Fruit fly (Drosophila melanogaster) whole organism, prepupa: Measurements from ENCODE around the gene gNacalpha.

ENCODE experiments used
- Blimp-1 ChIP-seq: fragments of 200-800 bp; sonication (Bioruptor generic); optimal IDR thresholded peaks from 3 replicates; lab custom pipeline; 2017; ENCODE audit warnings: missing biosample characterization, missing genetic modification characterization, mild to moderate bottlenecking, moderate library complexity, missing genetic modification reagents
- CG10631 ChIP-seq: fragments of 200-800 bp; sonication (Bioruptor generic); optimal IDR thresholded peaks from 2 replicates; lab custom pipeline; 2016; ENCODE audit warnings: missing biosample characterization, missing genetic modification characterization
- CG10669 ChIP-seq: fragments of 200-800 bp; sonication (Bioruptor generic); optimal IDR thresholded peaks from 3 replicates; lab custom pipeline; 2018; ENCODE audit warnings: missing biosample characterization, mild to moderate bottlenecking, missing genetic modification characterization, moderate library complexity
- CG11294 ChIP-seq: fragments of 200-800 bp; sonication (Bioruptor generic); IDR thresholded peaks from 2 replicates; pipeline ENCODE4 v1.3.6; 2022; ENCODE audit warnings: missing biosample characterization, missing genetic modification characterization
- CG11902 ChIP-seq: fragments of 200-800 bp; sonication (Bioruptor generic); optimal IDR thresholded peaks from 3 replicates; lab custom pipeline; 2016; ENCODE audit warnings: missing biosample characterization, missing genetic modification characterization
- CG15336 ChIP-seq: fragments of 200-800 bp; sonication (Bioruptor generic); IDR thresholded peaks from 2 replicates; pipeline ENCODE4 v1.3.6; 2022; ENCODE audit warnings: missing biosample characterization, missing genetic modification characterization
- CG1621 ChIP-seq: fragments of 200-800 bp; sonication (Bioruptor generic); optimal IDR thresholded peaks from 3 replicates; lab custom pipeline; 2018; ENCODE audit warnings: missing biosample characterization, mild to moderate bottlenecking, missing genetic modification characterization
- CG16779 ChIP-seq: fragments of 200-800 bp; sonication (Bioruptor generic); optimal IDR thresholded peaks from 3 replicates; lab custom pipeline; 2017; ENCODE audit warnings: missing biosample characterization, mild to moderate bottlenecking, missing genetic modification characterization
- CG3032 ChIP-seq: fragments of 200-800 bp; optimal IDR thresholded peaks from 2 replicates; lab custom pipeline; 2019; ENCODE audit warnings: missing biosample characterization, mild to moderate bottlenecking, missing genetic modification characterization, moderate library complexity
- CG31627 ChIP-seq: fragments of 200-800 bp; sonication (Bioruptor generic); optimal IDR thresholded peaks from 3 replicates; lab custom pipeline; 2016; ENCODE audit warnings: missing biosample characterization, missing genetic modification characterization
- CG32006 ChIP-seq: fragments of 200-800 bp; sonication (Bioruptor generic); optimal IDR thresholded peaks from 3 replicates; lab custom pipeline; 2017; ENCODE audit warnings: missing biosample characterization, mild to moderate bottlenecking, missing genetic modification characterization
- CG34406 ChIP-seq: fragments of 200-800 bp; sonication (Bioruptor generic); optimal IDR thresholded peaks from 3 replicates; lab custom pipeline; 2016; ENCODE audit warnings: missing biosample characterization, missing genetic modification characterization
- CG3919 ChIP-seq: fragments of 200-800 bp; sonication (Bioruptor generic); optimal IDR thresholded peaks from 3 replicates; lab custom pipeline; 2016; ENCODE audit warnings: missing biosample characterization, missing genetic modification characterization
- CG4318 ChIP-seq: fragments of 200-800 bp; sonication (Bioruptor generic); optimal IDR thresholded peaks from 3 replicates; lab custom pipeline; 2017; ENCODE audit warnings: missing biosample characterization, mild to moderate bottlenecking, missing genetic modification characterization
- CG6163 ChIP-seq: fragments of 200-800 bp; sonication (Bioruptor generic); IDR thresholded peaks from 3 replicates; pipeline ENCODE4 v1.3.6; 2022; ENCODE audit warnings: missing biosample characterization, missing genetic modification characterization
- CG6276 ChIP-seq: fragments of 200-800 bp; sonication (Bioruptor generic); optimal IDR thresholded peaks from 2 replicates; lab custom pipeline; 2017; ENCODE audit warnings: missing biosample characterization, mild to moderate bottlenecking, missing genetic modification characterization
- CG6792 ChIP-seq: fragments of 200-800 bp; sonication (Bioruptor generic); optimal IDR thresholded peaks from 3 replicates; lab custom pipeline; 2016; ENCODE audit warnings: missing biosample characterization, missing genetic modification characterization
- CG6808 ChIP-seq: fragments of 200-800 bp; sonication (Bioruptor generic); optimal IDR thresholded peaks from 3 replicates; lab custom pipeline; 2017; ENCODE audit warnings: missing biosample characterization, missing genetic modification characterization, mild to moderate bottlenecking, moderate library complexity, missing genetic modification reagents
- CG6854 ChIP-seq: fragments of 200-800 bp; sonication (Bioruptor generic); optimal IDR thresholded peaks from 2 replicates; lab custom pipeline; 2017; ENCODE audit warnings: missing biosample characterization, mild to moderate bottlenecking, missing genetic modification characterization
- CG7368 ChIP-seq: fragments of 200-800 bp; sonication (Bioruptor generic); optimal IDR thresholded peaks from 3 replicates; lab custom pipeline; 2016; ENCODE audit warnings: missing biosample characterization, missing genetic modification characterization
- CG8119 ChIP-seq: fragments of 200-800 bp; sonication (Bioruptor generic); IDR thresholded peaks from 3 replicates; pipeline ENCODE4 v1.3.6; 2022; ENCODE audit warnings: missing biosample characterization, missing genetic modification characterization
- CG8319 ChIP-seq: fragments of 200-800 bp; sonication (Bioruptor generic); optimal IDR thresholded peaks from 3 replicates; lab custom pipeline; 2016; ENCODE audit warnings: missing biosample characterization, missing genetic modification characterization
- CG8632 ChIP-seq: fragments of 200-800 bp; sonication (Bioruptor generic); optimal IDR thresholded peaks from 3 replicates; lab custom pipeline; 2016; ENCODE audit warnings: missing biosample characterization, missing genetic modification characterization
- CG9139 ChIP-seq: fragments of 200-800 bp; sonication (Bioruptor generic); optimal IDR thresholded peaks from 3 replicates; lab custom pipeline; 2017; ENCODE audit warnings: missing biosample characterization, mild to moderate bottlenecking, missing genetic modification characterization
- Ets21C ChIP-seq: fragments of 200-800 bp; sonication (Bioruptor generic); optimal IDR thresholded peaks from 3 replicates; lab custom pipeline; 2016; ENCODE audit warnings: missing biosample characterization, missing genetic modification characterization
- Gug ChIP-seq: fragments of 200-800 bp; sonication (Bioruptor generic); IDR thresholded peaks from 2 replicates; pipeline ENCODE4 v1.3.6; 2022; ENCODE audit warnings: missing biosample characterization, missing genetic modification characterization
- Hr38 ChIP-seq: sonication (Bioruptor generic); optimal IDR thresholded peaks from 2 replicates; lab custom pipeline; 2016; ENCODE audit warnings: missing biosample characterization, missing genetic modification characterization
- Hr39 ChIP-seq: fragments of 200-800 bp; sonication (Bioruptor generic); optimal IDR thresholded peaks from 2 replicates; lab custom pipeline; 2016; ENCODE audit warnings: missing biosample characterization, missing genetic modification characterization
- Hr4 ChIP-seq: fragments of 200-800 bp; sonication (Bioruptor generic); optimal IDR thresholded peaks from 3 replicates; lab custom pipeline; 2016; ENCODE audit warnings: missing biosample characterization, missing genetic modification characterization
- Lpt ChIP-seq: fragments of 200-800 bp; sonication (Bioruptor generic); optimal IDR thresholded peaks from 3 replicates; lab custom pipeline; 2016; ENCODE audit warnings: missing biosample characterization, missing genetic modification characterization
- Met ChIP-seq: fragments of 200-800 bp; sonication (Bioruptor generic); optimal IDR thresholded peaks from 3 replicates; lab custom pipeline; 2016; ENCODE audit warnings: missing biosample characterization, missing genetic modification characterization
- Smox ChIP-seq: fragments of 200-800 bp; sonication (Bioruptor generic); optimal IDR thresholded peaks from 3 replicates; lab custom pipeline; 2016; ENCODE audit warnings: missing biosample characterization, missing genetic modification characterization
- Sox102F ChIP-seq: fragments of 200-800 bp; sonication (Bioruptor generic); optimal IDR thresholded peaks from 2 replicates; lab custom pipeline; 2016; ENCODE audit warnings: missing biosample characterization, mild to moderate bottlenecking, missing genetic modification characterization
- Sox14 ChIP-seq: fragments of 200-800 bp; sonication (Bioruptor generic); optimal IDR thresholded peaks from 3 replicates; lab custom pipeline; 2016; ENCODE audit warnings: missing biosample characterization, missing genetic modification characterization
- Sox15 ChIP-seq: fragments of 200-800 bp; sonication (Bioruptor generic); optimal IDR thresholded peaks from 3 replicates; lab custom pipeline; 2016; ENCODE audit warnings: missing biosample characterization, missing genetic modification characterization
- achi ChIP-seq: fragments of 200-800 bp; sonication (Bioruptor generic); optimal IDR thresholded peaks from 3 replicates; lab custom pipeline; 2016; ENCODE audit warnings: missing biosample characterization, missing genetic modification characterization
- acj6 ChIP-seq: fragments of 200-800 bp; sonication (Bioruptor generic); optimal IDR thresholded peaks from 3 replicates; lab custom pipeline; 2016; ENCODE audit warnings: missing biosample characterization, missing genetic modification characterization
- cyc ChIP-seq: fragments of 200-800 bp; sonication (Bioruptor generic); optimal IDR thresholded peaks from 3 replicates; lab custom pipeline; 2016; ENCODE audit warnings: missing biosample characterization, missing genetic modification characterization
- dac ChIP-seq: fragments of 200-800 bp; sonication (Bioruptor generic); optimal IDR thresholded peaks from 2 replicates; lab custom pipeline; 2017; ENCODE audit warnings: missing biosample characterization, mild to moderate bottlenecking, missing genetic modification characterization
- dsx ChIP-seq: fragments of 200-800 bp; optimal IDR thresholded peaks from 3 replicates; lab custom pipeline; 2019; ENCODE audit warnings: missing biosample characterization, mild to moderate bottlenecking, missing genetic modification characterization, moderate library complexity; ENCODE audit not compliant: poor library complexity, severe bottlenecking
- eg ChIP-seq: fragments of 200-800 bp; sonication (Bioruptor generic); IDR thresholded peaks from 3 replicates; pipeline ENCODE4 v1.3.6; 2022; ENCODE audit warnings: missing biosample characterization, missing genetic modification characterization
- fd85E ChIP-seq: fragments of 200-800 bp; sonication (Bioruptor generic); optimal IDR thresholded peaks from 3 replicates; lab custom pipeline; 2016; ENCODE audit warnings: missing biosample characterization, missing genetic modification characterization
- fkh ChIP-seq: fragments of 200-800 bp; sonication (Bioruptor generic); optimal IDR thresholded peaks from 3 replicates; lab custom pipeline; 2017; ENCODE audit warnings: missing biosample characterization, mild to moderate bottlenecking, missing genetic modification characterization, moderate library complexity
- lz ChIP-seq: fragments of 200-800 bp; sonication (Bioruptor generic); optimal IDR thresholded peaks from 3 replicates; lab custom pipeline; 2016; ENCODE audit warnings: missing biosample characterization, missing genetic modification characterization
- net ChIP-seq: fragments of 200-800 bp; sonication (Bioruptor generic); optimal IDR thresholded peaks from 3 replicates; lab custom pipeline; 2016; ENCODE audit warnings: missing biosample characterization, missing genetic modification characterization
- pdm3 ChIP-seq: fragments of 200-800 bp; sonication (Bioruptor generic); optimal IDR thresholded peaks from 3 replicates; lab custom pipeline; 2016; ENCODE audit warnings: missing biosample characterization, missing genetic modification characterization
- salr ChIP-seq, 2 experiments: fragments of 200-800 bp; sonication (Bioruptor generic); optimal IDR thresholded peaks; 3 replicates each; lab custom pipeline; 2016 to 2018; ENCODE audit warnings: missing biosample characterization in 2 of 2, missing genetic modification characterization in 2 of 2, mild to moderate bottlenecking in 1 of 2
- spab ChIP-seq: fragments of 200-800 bp; sonication (Bioruptor generic); optimal IDR thresholded peaks from 2 replicates; lab custom pipeline; 2017; ENCODE audit warnings: missing biosample characterization, mild to moderate bottlenecking, missing genetic modification characterization, missing genetic modification reagents
- ss ChIP-seq, 2 experiments: fragments of 200-800 bp; sonication (Bioruptor generic); optimal IDR thresholded peaks; 2 replicates in 1 of 2; 3 replicates in 1 of 2; lab custom pipeline; 2017 to 2018; ENCODE audit warnings: mild to moderate bottlenecking in 2 of 2, missing biosample characterization in 2 of 2, missing genetic modification characterization in 2 of 2, moderate library complexity in 1 of 2
- svp ChIP-seq: fragments of 200-800 bp; sonication (Bioruptor generic); peaks from one replicate; lab custom pipeline; 2016; ENCODE audit warnings: missing biosample characterization, missing genetic modification characterization
- topi ChIP-seq: fragments of 200-800 bp; sonication (Bioruptor generic); optimal IDR thresholded peaks from 3 replicates; lab custom pipeline; 2016; ENCODE audit warnings: missing biosample characterization, missing genetic modification characterization
- vri ChIP-seq: fragments of 200-800 bp; sonication (Bioruptor generic); optimal IDR thresholded peaks from 3 replicates; lab custom pipeline; 2016; ENCODE audit warnings: missing biosample characterization, mild to moderate bottlenecking, missing genetic modification characterization

Gene gNacalpha

DNA sequence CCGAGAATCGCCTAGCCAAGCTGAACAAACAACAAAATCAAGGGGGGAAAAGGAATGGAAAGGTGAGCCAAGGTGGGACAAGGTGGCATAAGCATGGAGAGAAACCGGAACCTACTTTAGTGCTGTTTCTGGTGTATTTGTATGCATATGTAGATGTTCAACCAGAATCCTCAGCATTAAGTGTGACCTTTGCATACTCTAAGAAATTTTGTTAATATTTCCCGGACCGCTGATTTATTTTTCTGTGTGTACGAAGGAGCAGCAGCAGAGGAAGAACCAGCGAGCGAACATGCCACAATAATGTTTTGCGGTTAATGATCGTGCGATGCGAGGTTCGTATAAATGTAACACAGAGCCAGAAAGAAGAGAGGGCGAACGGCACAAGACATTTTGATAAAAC, 28.0 kb downstream of the gNacalpha start:
- TF ChIP-seq net (GFP tag; lab: Kevin White, UChicago) (peak; percentile 67), fd85E (GFP tag; lab: Kevin White, UChicago) (no peak), Lpt (GFP tag; lab: Kevin White, UChicago) (peak; percentile 52), Met (peak; percentile 87), CG8319 (GFP tag; lab: Kevin White, UChicago) (peak; percentile 56), CG6854 (peak; percentile 73), Sox15 (peak; percentile 62), eg (peak; percentile 75), CG16779 (tag; lab: Kevin White, UChicago) (peak; percentile 26), spab (GFP tag; lab: Kevin White, UChicago) (peak; percentile 77), cyc (GFP tag; lab: Kevin White, UChicago) (peak; percentile 87), CG8632 (GFP tag; lab: Kevin White, UChicago) (peak; percentile 42), acj6 (GFP tag; lab: Kevin White, UChicago) (peak; percentile 73), salr (GFP tag; optimal IDR thresholded peaks at IDR 0.05; lab: Kevin White, UChicago) (peak; percentile 54 to 70), fkh (GFP tag; lab: Kevin White, UChicago) (no peak), Blimp-1 (GFP tag; lab: Kevin White, UChicago) (peak; percentile 63), CG3919 (GFP tag; lab: Kevin White, UChicago) (peak; percentile 81), CG8119 (GFP tag; lab: Robert Waterston, UW) (peak; percentile 78), CG34406 (GFP tag; lab: Kevin White, UChicago) (peak; percentile 59), Gug (GFP tag; lab: Robert Waterston, UW) (peak; percentile 75), CG10631 (GFP tag; lab: Kevin White, UChicago) (peak; percentile 83), lz (GFP tag; lab: Kevin White, UChicago) (peak; percentile 83), CG9139 (peak; percentile 67), achi (GFP tag; lab: Kevin White, UChicago) (peak; percentile 72), CG11902 (GFP tag; lab: Kevin White, UChicago) (peak; percentile 52), CG15336 (GFP tag; lab: Robert Waterston, UW) (peak; percentile 45), Sox102F (peak; percentile 86), CG7368 (peak; percentile 75), CG32006 (peak; percentile 67), Hr4 (GFP tag; lab: Kevin White, UChicago) (peak; percentile 34), CG11294 (GFP tag; lab: Robert Waterston, UW) (no peak), dsx (GFP tag; lab: Kevin White, UChicago) (peak; percentile 74), Ets21C (GFP tag; lab: Kevin White, UChicago) (peak; percentile 77), Hr38 (no peak), ss (GFP tag; optimal IDR thresholded peaks at IDR 0.05; lab: Kevin White, UChicago) (peak; percentile 71 to 77), CG6276 (GFP tag; lab: Kevin White, UChicago) (no peak), CG1621 (tag; lab: Kevin White, UChicago) (peak; percentile 85), Sox14 (GFP tag; lab: Kevin White, UChicago) (peak; percentile 85), CG6163 (GFP tag; lab: Robert Waterston, UW) (peak; percentile 89), CG31627 (GFP tag; lab: Kevin White, UChicago) (peak; percentile 87), Smox (peak; percentile 83), dac (peak; percentile 36), CG3032 (tag; lab: Kevin White, UChicago) (peak; percentile 83), vri (GFP tag; lab: Kevin White, UChicago) (peak; percentile 75), CG10669 (GFP tag; lab: Kevin White, UChicago) (peak; percentile 76), topi (peak; percentile 82), CG4318 (GFP tag; lab: Kevin White, UChicago) (peak; percentile 25), pdm3 (GFP tag; lab: Kevin White, UChicago) (peak; percentile 80), svp (GFP tag; lab: Kevin White, UChicago) (peak; percentile 95), Hr39 (GFP tag; lab: Kevin White, UChicago) (peak; percentile 87), CG6808 (peak; percentile 86), CG6792 (GFP tag; lab: Kevin White, UChicago) (peak; percentile 71)
